Fruit fly (Drosophila melanogaster) whole organism, pupa: Measurements from ENCODE around the gene CG32428.

Experiments
- CG10348 ChIP-seq: fragments of 200-800 bp; sonication (Bioruptor generic); IDR thresholded peaks from 2 replicates; pipeline ENCODE4 v1.3.6; 2022; ENCODE audit warnings: missing biosample characterization, missing genetic modification characterization
- CG13204 ChIP-seq: fragments of 200-800 bp; sonication (Bioruptor generic); optimal IDR thresholded peaks from 2 replicates; lab custom pipeline; 2018; ENCODE audit warnings: missing biosample characterization, mild to moderate bottlenecking, missing genetic modification characterization, moderate library complexity
- CG17806 ChIP-seq: fragments of 200-800 bp; sonication (Bioruptor generic); optimal IDR thresholded peaks from 2 replicates; lab custom pipeline; 2018; ENCODE audit warnings: missing biosample characterization, mild to moderate bottlenecking, missing genetic modification characterization, moderate library complexity
- CG32121 ChIP-seq: fragments of 200-800 bp; sonication (Bioruptor generic); IDR thresholded peaks from 2 replicates; pipeline ENCODE4 v1.3.6; 2022; ENCODE audit warnings: missing biosample characterization, missing genetic modification characterization
- CG4496 ChIP-seq: fragments of 200-800 bp; sonication (Bioruptor generic); IDR thresholded peaks from 3 replicates; pipeline ENCODE4 v1.3.6; 2022; ENCODE audit warnings: missing biosample characterization, missing genetic modification characterization
- CG9948 ChIP-seq: fragments of 200-800 bp; sonication (Bioruptor generic); optimal IDR thresholded peaks from 2 replicates; lab custom pipeline; 2018; ENCODE audit warnings: missing biosample characterization, mild to moderate bottlenecking, missing genetic modification characterization, moderate library complexity
- EcR ChIP-seq: fragments of 200-800 bp; sonication (Bioruptor generic); optimal IDR thresholded peaks from 3 replicates; lab custom pipeline; 2019; ENCODE audit warnings: missing biosample characterization, missing genetic modification characterization, mild to moderate bottlenecking, moderate library complexity, missing genetic modification reagents
- Ets98B ChIP-seq: fragments of 200-800 bp; sonication (Bioruptor generic); IDR thresholded peaks from 2 replicates; pipeline ENCODE4 v1.3.6; 2022; ENCODE audit warnings: missing biosample characterization, missing genetic modification characterization
- Pif1B ChIP-seq: fragments of 200-800 bp; sonication (Bioruptor generic); optimal IDR thresholded peaks from 3 replicates; lab custom pipeline; 2016; ENCODE audit warnings: missing biosample characterization, missing genetic modification characterization
- rn ChIP-seq: fragments of 200-800 bp; sonication (Bioruptor generic); IDR thresholded peaks from 2 replicates; pipeline ENCODE4 v1.3.6; 2022; ENCODE audit warnings: missing biosample characterization, missing genetic modification characterization

DNA sequence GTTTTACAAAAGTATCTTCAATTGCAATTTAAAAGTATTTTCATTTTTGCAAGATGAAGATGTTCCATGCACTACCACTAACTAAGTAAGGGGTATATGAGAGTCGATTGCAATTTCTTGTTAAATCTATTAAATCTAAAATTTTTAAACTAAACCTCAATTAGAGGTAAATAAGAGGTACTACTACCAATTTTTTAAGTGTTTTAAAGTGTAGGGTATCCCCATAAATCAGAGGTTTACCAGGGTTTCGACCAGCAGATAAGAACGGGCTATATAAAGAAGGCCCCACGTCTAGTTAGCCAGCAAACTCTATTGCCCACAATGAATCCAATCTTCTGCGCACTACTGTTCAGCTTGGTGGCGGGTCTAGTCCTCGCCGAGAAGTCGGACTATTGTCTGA is 13.1 kb downstream of the CG32428 start, which contains the start of gene mag:
- no peak for TF ChIP-seq rn (GFP tag; lab: Robert Waterston, UW)
- no peak for TF ChIP-seq Pif1B (GFP tag; lab: Kevin White, UChicago)
- TF ChIP-seq Ets98B = no peak
- no peak for TF ChIP-seq CG4496 (GFP tag; lab: Robert Waterston, UW)
- no peak for TF ChIP-seq CG32121 (GFP tag; lab: Robert Waterston, UW)
- TF ChIP-seq CG17806 (tag; lab: Kevin White, UChicago) = no peak
- TF ChIP-seq CG13204 (GFP tag; lab: Kevin White, UChicago) = no peak
- no peak for TF ChIP-seq EcR (GFP tag; lab: Kevin White, UChicago)
- TF ChIP-seq CG10348 = no peak
- TF ChIP-seq CG9948 (tag; lab: Kevin White, UChicago) = no peak
